Worm (Caenorhabditis elegans) whole organism, L4 larva: Measurements from ENCODE around the gene F55G11.4.

Experiments used
- F10B5.3 ChIP-seq: sonication (generic microtip); optimal IDR thresholded peaks from 2 replicates; lab custom pipeline; 2016; ENCODE audit warnings: mild to moderate bottlenecking, missing genetic modification characterization, missing compliant biosample characterization
- R02D3.7 ChIP-seq: fragments of 150-350 bp; sonication (generic microtip); optimal IDR thresholded peaks from 3 replicates; lab custom pipeline; 2014; ENCODE audit warnings: missing biosample characterization, missing genetic modification characterization
- Y48G9A.11 ChIP-seq: fragments of 200-800 bp; sonication (Bioruptor generic); IDR thresholded peaks from 2 replicates; pipeline ENCODE4 v1.3.6; 2022; ENCODE audit warnings: missing genetic modification reagents, missing genetic modification characterization, missing compliant biosample characterization
- ZK546.5 ChIP-seq, 2 experiments: sonication (generic microtip); optimal IDR thresholded peaks; 2 replicates each; lab custom pipeline; 2017; ENCODE audit warnings: missing biosample characterization in 2 of 2, missing genetic modification characterization in 2 of 2
- aha-1 ChIP-seq: fragments of 150-350 bp; peaks from one replicate; lab custom pipeline; 2014; ENCODE audit warnings: missing biosample characterization, missing genetic modification characterization
- ama-1 ChIP-seq: fragments of 150-350 bp; optimal IDR thresholded peaks from 2 replicates; lab custom pipeline; 2014; ENCODE audit warnings: inconsistent platforms, mixed read lengths
- ceh-32 ChIP-seq: sonication (generic microtip); optimal IDR thresholded peaks from 2 replicates; lab custom pipeline; 2016; ENCODE audit warnings: mild to moderate bottlenecking, missing genetic modification characterization, missing compliant biosample characterization; ENCODE audit not compliant: poor library complexity
- ceh-82 ChIP-seq: sonication (generic microtip); optimal IDR thresholded peaks from 2 replicates; lab custom pipeline; 2017; ENCODE audit warnings: missing biosample characterization, missing genetic modification characterization
- ces-1 ChIP-seq: fragments of 150-350 bp; sonication (generic microtip); optimal IDR thresholded peaks from 4 replicates; lab custom pipeline; 2014; ENCODE audit warnings: missing biosample characterization, missing genetic modification reagents, missing genetic modification characterization
- cey-2 ChIP-seq: sonication (generic microtip); optimal IDR thresholded peaks from 3 replicates; lab custom pipeline; 2017; ENCODE audit warnings: missing genetic modification characterization, mild to moderate bottlenecking, missing compliant biosample characterization, antibody characterized with exemption, borderline replicate concordance; ENCODE audit not compliant: insufficient read depth
- daf-16 ChIP-seq, 3 experiments: sonication (generic microtip); optimal IDR thresholded peaks; 2 replicates each; lab custom pipeline; 2016 to 2017; ENCODE audit warnings: missing genetic modification characterization in 3 of 3, missing genetic modification reagents in 3 of 3, mild to moderate bottlenecking in 2 of 3, missing compliant biosample characterization in 2 of 3, missing biosample characterization in 1 of 3, moderate library complexity in 1 of 3
- dmd-6 ChIP-seq: fragments of 200-800 bp; sonication (Bioruptor generic); IDR thresholded peaks from 2 replicates; pipeline ENCODE4 v1.3.6; 2022; ENCODE audit warnings: missing genetic modification reagents, missing genetic modification characterization, missing compliant biosample characterization
- dmd-9 ChIP-seq: fragments of 200-800 bp; sonication (Bioruptor generic); IDR thresholded peaks from 2 replicates; pipeline ENCODE4 v1.3.6; 2022; ENCODE audit warnings: missing genetic modification reagents, missing genetic modification characterization, missing compliant biosample characterization
- dve-1 ChIP-seq: sonication (generic microtip); optimal IDR thresholded peaks from 2 replicates; lab custom pipeline; 2017; ENCODE audit warnings: antibody characterized with exemption, mild to moderate bottlenecking, missing genetic modification characterization, missing compliant biosample characterization; ENCODE audit not compliant: insufficient read depth
- fkh-10 ChIP-seq: fragments of 150-350 bp; optimal IDR thresholded peaks from 2 replicates; lab custom pipeline; 2014; ENCODE audit warnings: missing biosample characterization, missing genetic modification reagents, missing genetic modification characterization
- hlh-11 ChIP-seq: fragments of 200-800 bp; sonication (Bioruptor generic); optimal IDR thresholded peaks from 2 replicates; lab custom pipeline; 2018; ENCODE audit warnings: mild to moderate bottlenecking, missing genetic modification characterization, missing compliant biosample characterization
- jun-1 ChIP-seq: fragments of 150-350 bp; optimal IDR thresholded peaks from 2 replicates; lab custom pipeline; 2014; ENCODE audit warnings: missing biosample characterization, missing genetic modification reagents, missing genetic modification characterization
- lin-1 ChIP-seq: fragments of 200-800 bp; sonication (Bioruptor generic); IDR thresholded peaks from 2 replicates; pipeline ENCODE4 v1.3.6; 2022; ENCODE audit warnings: missing genetic modification reagents, missing genetic modification characterization, missing compliant biosample characterization
- lin-15B ChIP-seq: fragments of 150-350 bp; sonication (generic microtip); optimal IDR thresholded peaks from 3 replicates; lab custom pipeline; 2014; ENCODE audit warnings: missing biosample characterization, missing genetic modification characterization
- lin-29 ChIP-seq: fragments of 200-800 bp; sonication (Bioruptor generic); IDR thresholded peaks from 2 replicates; pipeline ENCODE4 v1.3.6; 2022; ENCODE audit warnings: missing genetic modification reagents, missing genetic modification characterization, missing compliant biosample characterization
- nhr-10 ChIP-seq: fragments of 150-350 bp; optimal IDR thresholded peaks from 2 replicates; lab custom pipeline; 2014; ENCODE audit warnings: missing biosample characterization, missing genetic modification characterization
- nhr-25 ChIP-seq: sonication (generic microtip); optimal IDR thresholded peaks from 2 replicates; lab custom pipeline; 2017; ENCODE audit warnings: missing genetic modification characterization, mild to moderate bottlenecking, missing compliant biosample characterization, antibody characterized with exemption, moderate library complexity, borderline replicate concordance; ENCODE audit not compliant: insufficient read depth
- nhr-28 ChIP-seq: fragments of 150-350 bp; optimal IDR thresholded peaks from 2 replicates; lab custom pipeline; 2014; ENCODE audit warnings: missing biosample characterization, missing genetic modification characterization
- nhr-41 ChIP-seq: fragments of 200-800 bp; sonication (Bioruptor generic); IDR thresholded peaks from 2 replicates; pipeline ENCODE4 v1.3.6; 2022; ENCODE audit warnings: missing genetic modification reagents, missing genetic modification characterization, missing compliant biosample characterization
- nhr-77 ChIP-seq: fragments of 150-350 bp; optimal IDR thresholded peaks from 2 replicates; lab custom pipeline; 2014; ENCODE audit warnings: missing biosample characterization, missing genetic modification characterization
- php-3 ChIP-seq: fragments of 200-800 bp; sonication (Bioruptor generic); IDR thresholded peaks from 2 replicates; pipeline ENCODE4 v1.3.6; 2022; ENCODE audit warnings: missing genetic modification reagents, missing genetic modification characterization, missing compliant biosample characterization
- pqm-1 ChIP-seq: sonication (generic microtip); optimal IDR thresholded peaks from 2 replicates; lab custom pipeline; 2017; ENCODE audit warnings: missing biosample characterization, missing genetic modification characterization
- rbr-2 ChIP-seq: sonication (generic microtip); optimal IDR thresholded peaks from 2 replicates; lab custom pipeline; 2016; ENCODE audit warnings: missing genotype, missing genetic modification characterization, missing compliant biosample characterization
- spr-1 ChIP-seq: sonication (generic microtip); optimal IDR thresholded peaks from 2 replicates; lab custom pipeline; 2016; ENCODE audit warnings: mild to moderate bottlenecking, missing genetic modification characterization, missing compliant biosample characterization
- unc-39 ChIP-seq: sonication (generic microtip); optimal IDR thresholded peaks from 2 replicates; lab custom pipeline; 2017; ENCODE audit warnings: missing biosample characterization, missing genetic modification characterization
- unc-62 ChIP-seq, 3 experiments: fragments of 150-350 bp in 1 of 3; sonication (generic microtip); optimal IDR thresholded peaks in 2 of 3; peaks in 1 of 3; 1 replicate in 1 of 3; 2 replicates in 2 of 3; lab custom pipeline; 2014 to 2017; ENCODE audit warnings: missing biosample characterization in 3 of 3, missing genetic modification characterization in 3 of 3, missing genetic modification reagents in 3 of 3, missing genotype in 1 of 3
- zfp-2 ChIP-seq: sonication (generic microtip); optimal IDR thresholded peaks from 2 replicates; lab custom pipeline; 2016; ENCODE audit warnings: mild to moderate bottlenecking, missing genetic modification characterization, missing compliant biosample characterization

F55G11.4 gene

ce11 chrIV:12973336-12973735 is at the start of gene F55G11.4:
TSS of gene F55G11.4 (plus strand) at chrIV:12973624.
- no peak for TF ChIP-seq spr-1 (tag; lab: Kevin White, UChicago)
- TF ChIP-seq dmd-6 (GFP tag; lab: Robert Waterston, UW), result peak; percentile 22; the same call in 1 of the 2 replicates
- no peak for TF ChIP-seq lin-15B (tag; lab: Kevin White, UChicago)
- TF ChIP-seq jun-1 (tag; lab: Kevin White, UChicago), result no peak
- no peak for TF ChIP-seq nhr-41
- TF ChIP-seq pqm-1, result peak; percentile 44
- TF ChIP-seq F10B5.3 (tag; lab: Kevin White, UChicago), result no peak
- no peak for TF ChIP-seq cey-2 (tag; lab: Kevin White, UChicago)
- peak in 1 of 2 experiments; percentile 52 for TF ChIP-seq unc-62 (GFP tag; optimal IDR thresholded peaks at IDR 0.05 in 1 of 2; lab: Kevin White, UChicago)
- no peak for TF ChIP-seq unc-62 (tag; optimal IDR thresholded peaks at IDR 0.05; lab: Kevin White, UChicago)
- TF ChIP-seq lin-29 (GFP tag; lab: Robert Waterston, UW), result no peak

DNA sequence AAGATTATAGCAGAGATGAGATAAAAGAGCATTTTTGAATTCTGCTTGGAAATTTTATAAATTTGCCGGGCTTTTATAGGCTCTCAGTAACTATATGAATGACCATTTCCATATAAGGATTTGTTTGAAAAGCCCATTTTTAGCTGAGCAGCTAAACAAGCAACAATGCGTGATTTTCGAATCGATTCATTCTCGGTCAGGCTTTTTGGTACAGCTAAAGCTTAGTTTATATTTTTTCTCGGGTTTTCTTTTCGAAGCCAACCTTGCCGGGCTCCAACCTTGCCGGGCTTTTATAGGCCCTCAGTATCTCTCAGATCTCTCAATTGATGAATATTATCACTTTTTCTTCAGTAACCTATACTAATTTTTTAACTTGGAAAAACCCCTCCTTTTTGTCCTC is 49.1 kb upstream of the F55G11.4 start, which contains the start of gene srlf-4:
Gene srlf-4, minus strand, starts transcription at position 101 of the 400 bp plus-strand sequence.
- no peak for TF ChIP-seq ceh-32 (tag; lab: Kevin White, UChicago)
- no peak for TF ChIP-seq aha-1
- TF ChIP-seq ZK546.5 (tag; optimal IDR thresholded peaks at IDR 0.05; lab: Kevin White, UChicago), result no peak
- no peak for TF ChIP-seq dve-1 (tag; lab: Kevin White, UChicago)
- TF ChIP-seq nhr-25 (tag; lab: Kevin White, UChicago), result no peak
- TF ChIP-seq, all 104 proteins: peak for 0

ce11 chrIV:12926639-12927038 is 46.8 kb upstream of the F55G11.4 start, which contains the start of gene srlf-5:
TSS of gene srlf-5 (minus strand) at chrIV:12926739.
- no peak for TF ChIP-seq unc-39 (tag; lab: Kevin White, UChicago)
- TF ChIP-seq nhr-10 (tag; lab: Kevin White, UChicago), result no peak
- TF ChIP-seq nhr-77, result no peak
- TF ChIP-seq fkh-10 (GFP tag; lab: Kevin White, UChicago), result no peak
- TF ChIP-seq ceh-82 (tag; lab: Kevin White, UChicago), result no peak
- TF ChIP-seq, all 104 proteins: peak for 0

- TF ChIP-seq nhr-28 (peak; percentile 47), rbr-2 (no peak), lin-29 (GFP tag; lab: Robert Waterston, UW) (no peak), ama-1 (lab: Kevin White, UChicago) (no peak), dve-1 (tag; lab: Kevin White, UChicago) (peak; percentile 63), dmd-6 (GFP tag; lab: Robert Waterston, UW) (peak; percentile 64), lin-1 (GFP tag; lab: Robert Waterston, UW) (0 out of 2 replicates have a peak, but pooled peaks have one; percentile 20), ces-1 (GFP tag; lab: Kevin White, UChicago) (no peak), php-3 (GFP tag; lab: Robert Waterston, UW) (peak; percentile 48; the same call in 1 of the 2 replicates), hlh-11 (peak; percentile 83), nhr-77 (peak; percentile 11), Y48G9A.11 (GFP tag; lab: Robert Waterston, UW) (no peak), pqm-1 (peak; percentile 31), daf-16 (GFP tag; optimal IDR thresholded peaks at IDR 0.05; lab: Kevin White, UChicago) (no peak), daf-16 (tag; optimal IDR thresholded peaks at IDR 0.05; lab: Kevin White, UChicago) (peak; percentile 47), R02D3.7 (no peak), dmd-9 (GFP tag; lab: Robert Waterston, UW) (no peak)
Observed at ce11 chrIV:12936221-12936776, 37.1 kb upstream of the F55G11.4 start, which contains the start of the genes cld-1 and dod-21. TSS of gene cld-1 (minus strand) at chrIV:12936271. TSS of gene dod-21 (plus strand) at chrIV:12936738.

DNA sequence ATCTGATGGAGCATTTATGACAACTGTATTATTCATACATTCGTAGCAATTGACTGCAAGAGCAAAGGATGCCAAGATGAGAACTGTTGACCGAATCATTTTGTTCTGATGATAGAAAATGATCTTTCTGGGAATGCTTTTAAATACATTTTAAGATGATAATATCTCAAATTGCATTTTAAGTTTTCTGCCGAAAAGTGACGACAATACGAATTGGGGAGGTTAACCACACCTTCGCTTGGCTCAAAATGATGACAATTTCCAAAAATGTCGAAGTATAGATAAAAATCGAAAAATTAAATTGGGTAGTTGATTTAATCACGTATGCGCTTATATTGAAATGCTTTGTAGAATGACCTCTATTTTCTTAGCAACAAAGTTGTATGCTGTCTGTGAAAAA is 32.2 kb upstream of the F55G11.4 start, which contains the start of gene dod-24:
Gene dod-24, minus strand, starts transcription at position 101 of the 400 bp plus-strand sequence.
- no peak for TF ChIP-seq zfp-2 (tag; lab: Kevin White, UChicago)
- TF ChIP-seq, all 104 proteins: peak for 0
